Fruit fly (Drosophila melanogaster) whole organism, adult: ENCODE measurements around the gene lsn.
A peak's percentile ranks its signal among the peaks of the same experiment; 100 is the strongest.

ENCODE experiments used
- CG11617 ChIP-seq: fragments of 200-800 bp; sonication (Bioruptor generic); optimal IDR thresholded peaks from 2 replicates; lab custom pipeline; 2017; ENCODE audit warnings: mild to moderate bottlenecking, missing biosample characterization, missing genetic modification reagents, missing genetic modification characterization
- CG14711 ChIP-seq: fragments of 200-800 bp; sonication (Bioruptor generic); optimal IDR thresholded peaks from 2 replicates; lab custom pipeline; 2018; ENCODE audit warnings: missing biosample characterization, mild to moderate bottlenecking, missing genetic modification characterization, moderate library complexity
- CG1620 ChIP-seq: fragments of 200-800 bp; sonication (Bioruptor generic); optimal IDR thresholded peaks from 2 replicates; lab custom pipeline; 2016; ENCODE audit warnings: missing biosample characterization, missing genetic modification characterization
- CG5204 ChIP-seq: fragments of 200-800 bp; sonication (Bioruptor generic); optimal IDR thresholded peaks from 2 replicates; lab custom pipeline; 2016; ENCODE audit warnings: missing biosample characterization, missing genetic modification characterization
- CG7045 ChIP-seq: fragments of 200-800 bp; sonication (Bioruptor generic); optimal IDR thresholded peaks from 2 replicates; lab custom pipeline; 2017; ENCODE audit warnings: missing biosample characterization, mild to moderate bottlenecking, missing genetic modification characterization
- CG7101 ChIP-seq: fragments of 200-800 bp; sonication (Bioruptor generic); optimal IDR thresholded peaks from 2 replicates; lab custom pipeline; 2018; ENCODE audit warnings: missing biosample characterization, mild to moderate bottlenecking, missing genetic modification characterization, moderate library complexity
- Clk ChIP-seq: fragments of 200-800 bp; sonication (Bioruptor generic); optimal IDR thresholded peaks from 2 replicates; lab custom pipeline; 2017; ENCODE audit warnings: missing biosample characterization, missing genetic modification characterization
- bab1 ChIP-seq: fragments of 200-800 bp; sonication (Bioruptor generic); optimal IDR thresholded peaks from 3 replicates; lab custom pipeline; 2019; ENCODE audit warnings: missing biosample characterization, mild to moderate bottlenecking, missing genetic modification characterization, moderate library complexity
- kay ChIP-seq: fragments of 200-800 bp; sonication (Bioruptor generic); peaks from one replicate; lab custom pipeline; 2016; ENCODE audit warnings: missing biosample characterization, missing genetic modification characterization, borderline replicate concordance
- ovo ChIP-seq: fragments of 200-800 bp; sonication (Bioruptor generic); optimal IDR thresholded peaks from 2 replicates; lab custom pipeline; 2016; ENCODE audit warnings: missing biosample characterization, missing genetic modification characterization
- pad ChIP-seq: fragments of 200-800 bp; sonication (Bioruptor generic); optimal IDR thresholded peaks from 3 replicates; lab custom pipeline; 2017; ENCODE audit warnings: missing biosample characterization, missing genetic modification characterization, mild to moderate bottlenecking, moderate library complexity, missing genetic modification reagents
- tj ChIP-seq: fragments of 200-800 bp; sonication (Bioruptor generic); optimal IDR thresholded peaks from 3 replicates; lab custom pipeline; 2017; ENCODE audit warnings: missing biosample characterization, mild to moderate bottlenecking, missing genetic modification characterization, moderate library complexity
- toe ChIP-seq: fragments of 200-800 bp; sonication (Bioruptor generic); optimal IDR thresholded peaks from 2 replicates; lab custom pipeline; 2016; ENCODE audit warnings: missing biosample characterization, missing genetic modification characterization

dm6 chr3R:21889945-21890344 is 25.0 kb downstream of the lsn start:
- TF ChIP-seq CG1620 (GFP tag; lab: Kevin White, UChicago) (no peak), Clk (GFP tag; lab: Kevin White, UChicago) (no peak), tj (GFP tag; lab: Kevin White, UChicago) (no peak), ovo (no peak), pad (GFP tag; lab: Kevin White, UChicago) (no peak), CG7045 (GFP tag; lab: Kevin White, UChicago) (no peak), bab1 (no peak), kay (GFP tag; lab: Kevin White, UChicago) (peak; percentile 65), toe (no peak), CG5204 (GFP tag; lab: Kevin White, UChicago) (no peak), CG14711 (tag; lab: Kevin White, UChicago) (no peak), CG7101 (no peak), CG11617 (GFP tag; lab: Kevin White, UChicago) (no peak)
